Worm (Caenorhabditis elegans) whole organism, late embryonic: ENCODE measurements around the gene shw-3.

Source experiments
- ama-1 ChIP-seq: fragments of 150-350 bp; optimal IDR thresholded peaks from 2 replicates; lab custom pipeline; 2014
- ceh-2 ChIP-seq: sonication (generic microtip); optimal IDR thresholded peaks from 2 replicates; lab custom pipeline; 2016; ENCODE audit warnings: missing genotype, missing genetic modification characterization, missing compliant biosample characterization
- elt-4 ChIP-seq: sonication (generic microtip); optimal IDR thresholded peaks from 2 replicates; lab custom pipeline; 2016; ENCODE audit warnings: missing genetic modification characterization, missing compliant biosample characterization

- TF ChIP-seq elt-4 (tag; lab: Kevin White, UChicago) (no peak), ama-1 (lab: Kevin White, UChicago) (no peak), ceh-2 (tag; lab: Kevin White, UChicago) (no peak)
Measured at ce11 chrV:12949607-12950006, 37.4 kb downstream of the shw-3 start, which contains the start of gene T16G1.13.
